Fruit fly (Drosophila melanogaster) whole organism, embryonic: Measurements from ENCODE around the gene CG8925.

ENCODE experiments used
- Adf1 ChIP-seq: fragments of 200-800 bp; sonication (Bioruptor generic); IDR thresholded peaks from 2 replicates; pipeline ENCODE4 v1.3.6; 2022; ENCODE audit warnings: missing biosample characterization, missing genetic modification characterization
- B-H1 ChIP-seq: fragments of 200-800 bp; sonication (Bioruptor generic); IDR thresholded peaks from 3 replicates; pipeline ENCODE4 v1.3.6; 2022; ENCODE audit warnings: missing biosample characterization, missing genetic modification characterization
- Blimp-1 ChIP-seq: fragments of 200-800 bp; sonication (Bioruptor generic); optimal IDR thresholded peaks from 3 replicates; lab custom pipeline; 2018; ENCODE audit warnings: missing biosample characterization, missing genetic modification characterization, mild to moderate bottlenecking, moderate library complexity, missing genetic modification reagents
- CG10543 ChIP-seq: fragments of 200-800 bp; sonication (Bioruptor generic); optimal IDR thresholded peaks from 3 replicates; lab custom pipeline; 2017; ENCODE audit warnings: missing biosample characterization, mild to moderate bottlenecking, missing genetic modification characterization, moderate library complexity
- CG10565 ChIP-seq: fragments of 200-800 bp; sonication (Bioruptor generic); optimal IDR thresholded peaks from 3 replicates; lab custom pipeline; 2016; ENCODE audit warnings: missing biosample characterization, mild to moderate bottlenecking, missing genetic modification characterization
- CG12659 ChIP-seq: fragments of 200-800 bp; sonication (Bioruptor generic); optimal IDR thresholded peaks from 3 replicates; lab custom pipeline; 2017; ENCODE audit warnings: mild to moderate bottlenecking, missing biosample characterization, missing genetic modification reagents, missing genetic modification characterization
- CG17361 ChIP-seq: fragments of 200-800 bp; sonication (Bioruptor generic); IDR thresholded peaks from 3 replicates; pipeline ENCODE4 v1.3.6; 2022; ENCODE audit warnings: missing biosample characterization, missing genetic modification characterization
- CG1792 ChIP-seq: fragments of 200-800 bp; sonication (Bioruptor generic); optimal IDR thresholded peaks from 2 replicates; lab custom pipeline; 2016; ENCODE audit warnings: missing biosample characterization, missing genetic modification characterization
- CG18599 ChIP-seq: fragments of 200-800 bp; sonication (Bioruptor generic); optimal IDR thresholded peaks from 3 replicates; lab custom pipeline; 2017; ENCODE audit warnings: missing biosample characterization, missing genetic modification characterization, mild to moderate bottlenecking, moderate library complexity, missing genetic modification reagents
- CG2129 ChIP-seq: fragments of 200-800 bp; sonication (Bioruptor generic); IDR thresholded peaks from 2 replicates; pipeline ENCODE4 v1.3.6; 2022; ENCODE audit warnings: missing biosample characterization, missing genetic modification characterization; ENCODE audit not compliant: partially characterized antibody
- CG32532 ChIP-seq: fragments of 200-800 bp; sonication (Bioruptor generic); IDR thresholded peaks from 2 replicates; pipeline ENCODE4 v1.3.6; 2022; ENCODE audit warnings: missing biosample characterization, missing genetic modification characterization
- CG33213 ChIP-seq: fragments of 200-800 bp; sonication (Bioruptor generic); optimal IDR thresholded peaks from 3 replicates; lab custom pipeline; 2016; ENCODE audit warnings: missing biosample characterization, missing genetic modification characterization
- CG6813 ChIP-seq: fragments of 200-800 bp; sonication (Bioruptor generic); optimal IDR thresholded peaks from 2 replicates; lab custom pipeline; 2017; ENCODE audit warnings: missing biosample characterization, missing genetic modification characterization, mild to moderate bottlenecking, moderate library complexity, missing genetic modification reagents
- CrebB ChIP-seq: fragments of 200-800 bp; sonication (Bioruptor generic); optimal IDR thresholded peaks from 3 replicates; lab custom pipeline; 2018; ENCODE audit warnings: missing biosample characterization, mild to moderate bottlenecking, missing genetic modification characterization
- Dip2 ChIP-seq: fragments of 200-800 bp; sonication (Bioruptor generic); IDR thresholded peaks from 2 replicates; pipeline ENCODE4 v1.3.6; 2022; ENCODE audit warnings: missing biosample characterization, missing genetic modification characterization
- Dp ChIP-seq: fragments of 200-800 bp; sonication (Bioruptor generic); optimal IDR thresholded peaks from 2 replicates; lab custom pipeline; 2018; ENCODE audit warnings: missing biosample characterization, mild to moderate bottlenecking, missing genetic modification characterization, moderate library complexity
- HLH4C ChIP-seq: fragments of 200-800 bp; sonication (Bioruptor generic); IDR thresholded peaks from 3 replicates; pipeline ENCODE4 v1.3.6; 2022; ENCODE audit warnings: missing biosample characterization, missing genetic modification characterization; ENCODE audit not compliant: partially characterized antibody
- MBD-R2 ChIP-seq: fragments of 200-800 bp; sonication (Bioruptor generic); IDR thresholded peaks from 2 replicates; pipeline ENCODE4 v1.3.6; 2022; ENCODE audit warnings: missing biosample characterization, missing genetic modification characterization
- Neu2 ChIP-seq: fragments of 200-800 bp; sonication (Bioruptor generic); optimal IDR thresholded peaks from 3 replicates; lab custom pipeline; 2016; ENCODE audit warnings: missing biosample characterization, missing genetic modification characterization, borderline replicate concordance
- Nf-YA ChIP-seq: fragments of 200-800 bp; sonication (Bioruptor generic); IDR thresholded peaks from 2 replicates; pipeline ENCODE4 v1.3.6; 2022; ENCODE audit warnings: missing biosample characterization, missing genetic modification characterization
- Optix ChIP-seq: fragments of 200-800 bp; sonication (Bioruptor generic); IDR thresholded peaks from 3 replicates; pipeline ENCODE4 v1.3.6; 2022; ENCODE audit warnings: missing biosample characterization, missing genetic modification characterization
- Ptx1 ChIP-seq: fragments of 200-800 bp; sonication (Bioruptor generic); IDR thresholded peaks from 2 replicates; pipeline ENCODE4 v1.3.6; 2022; ENCODE audit warnings: missing biosample characterization, missing genetic modification characterization
- Sox100B ChIP-seq: fragments of 200-800 bp; sonication (Bioruptor generic); optimal IDR thresholded peaks from 3 replicates; lab custom pipeline; 2018; ENCODE audit warnings: missing biosample characterization, mild to moderate bottlenecking, missing genetic modification characterization
- Sox102F ChIP-seq: fragments of 200-800 bp; sonication (Bioruptor generic); optimal IDR thresholded peaks from 2 replicates; lab custom pipeline; 2018; ENCODE audit warnings: missing biosample characterization, mild to moderate bottlenecking, missing genetic modification characterization, moderate library complexity
- Usf ChIP-seq: fragments of 200-800 bp; sonication (Bioruptor generic); optimal IDR thresholded peaks from 2 replicates; lab custom pipeline; 2017; ENCODE audit warnings: missing genotype, missing biosample characterization, missing genetic modification characterization
- Xrp1 ChIP-seq: fragments of 200-800 bp; sonication (Bioruptor generic); IDR thresholded peaks from 2 replicates; pipeline ENCODE4 v1.3.6; 2022; ENCODE audit warnings: missing biosample characterization, missing genetic modification characterization
- btn ChIP-seq: fragments of 200-800 bp; sonication (Bioruptor generic); optimal IDR thresholded peaks from 2 replicates; lab custom pipeline; 2016; ENCODE audit warnings: missing biosample characterization, missing genetic modification characterization
- cad ChIP-seq: fragments of >200 bp; optimal IDR thresholded peaks from 2 replicates; lab custom pipeline; 2017; ENCODE audit warnings: missing biosample characterization, missing genetic modification characterization
- cas ChIP-seq: fragments of 200-800 bp; sonication (Bioruptor generic); IDR thresholded peaks from 2 replicates; pipeline ENCODE4 v1.3.6; 2022; ENCODE audit warnings: missing biosample characterization, missing genetic modification characterization
- cwo ChIP-seq: fragments of 200-800 bp; sonication (Bioruptor generic); optimal IDR thresholded peaks from 3 replicates; lab custom pipeline; 2017; ENCODE audit warnings: missing biosample characterization, missing genetic modification characterization, mild to moderate bottlenecking, moderate library complexity, missing genetic modification reagents
- da ChIP-seq: fragments of 200-800 bp; sonication (Bioruptor generic); optimal IDR thresholded peaks from 2 replicates; lab custom pipeline; 2016; ENCODE audit warnings: missing biosample characterization, missing genetic modification characterization
- esg ChIP-seq: fragments of 200-800 bp; sonication (Bioruptor generic); conservative IDR thresholded peaks from 2 replicates; pipeline ENCODE4 v1.3.6; 2022; ENCODE audit warnings: missing biosample characterization, missing genetic modification characterization
- fd96Cb ChIP-seq: fragments of 200-800 bp; sonication (Bioruptor generic); optimal IDR thresholded peaks from 2 replicates; lab custom pipeline; 2018; ENCODE audit warnings: missing biosample characterization, mild to moderate bottlenecking, missing genetic modification characterization, moderate library complexity
- gsb-n ChIP-seq: fragments of 200-800 bp; sonication (Bioruptor generic); optimal IDR thresholded peaks from 3 replicates; lab custom pipeline; 2018; ENCODE audit warnings: missing biosample characterization, mild to moderate bottlenecking, missing genetic modification characterization
- hth ChIP-seq: fragments of >200 bp; optimal IDR thresholded peaks from 2 replicates; lab custom pipeline; 2017; ENCODE audit warnings: inconsistent platforms
- lola ChIP-seq, 3 experiments: fragments of >200 bp in 2 of 3; fragments of 200-800 bp in 1 of 3; sonication (Bioruptor generic) in 1 of 3; optimal IDR thresholded peaks; 2 replicates each; lab custom pipeline; 2017 to 2019; ENCODE audit warnings: missing biosample characterization in 3 of 3, missing genetic modification characterization in 3 of 3, mild to moderate bottlenecking in 1 of 3, moderate library complexity in 1 of 3
- lov ChIP-seq, 2 experiments: fragments of 200-800 bp in 1 of 2; fragments of >200 bp in 1 of 2; sonication (Bioruptor generic) in 1 of 2; IDR thresholded peaks in 1 of 2; optimal IDR thresholded peaks in 1 of 2; 2 replicates in 1 of 2; 3 replicates in 1 of 2; pipeline versions ENCODE4 v1.3.6 to Lab custom; 2017 to 2022; ENCODE audit warnings: missing biosample characterization in 1 of 2, missing genetic modification characterization in 1 of 2
- odd ChIP-seq: fragments of 200-800 bp; sonication (Bioruptor generic); optimal IDR thresholded peaks from 2 replicates; lab custom pipeline; 2017; ENCODE audit warnings: missing biosample characterization, mild to moderate bottlenecking, missing genetic modification characterization
- onecut ChIP-seq: fragments of 200-800 bp; sonication (Bioruptor generic); IDR thresholded peaks from 2 replicates; pipeline ENCODE4 v1.3.6; 2022; ENCODE audit warnings: missing biosample characterization, missing genetic modification characterization
- org-1 ChIP-seq: fragments of 200-800 bp; sonication (Bioruptor generic); optimal IDR thresholded peaks from 2 replicates; lab custom pipeline; 2017; ENCODE audit warnings: missing biosample characterization, missing genetic modification characterization
- prd ChIP-seq, 3 experiments: fragments of >200 bp in 2 of 3; fragments of 200-800 bp in 1 of 3; sonication (Bioruptor generic) in 1 of 3; optimal IDR thresholded peaks in 2 of 3; IDR thresholded peaks in 1 of 3; 2 replicates in 2 of 3; 3 replicates in 1 of 3; pipeline versions ENCODE4 v1.3.6 to Lab custom; 2017 to 2022; ENCODE audit warnings: missing biosample characterization in 1 of 3, missing genetic modification characterization in 1 of 3
- rib ChIP-seq: fragments of 200-800 bp; sonication (Bioruptor generic); IDR thresholded peaks from 2 replicates; pipeline ENCODE4 v1.3.6; 2022; ENCODE audit warnings: missing biosample characterization, missing genetic modification characterization
- salm ChIP-seq: fragments of 200-800 bp; sonication (Bioruptor generic); optimal IDR thresholded peaks from 2 replicates; lab custom pipeline; 2018; ENCODE audit warnings: missing biosample characterization, mild to moderate bottlenecking, missing genetic modification characterization
- sens-2 ChIP-seq: fragments of 200-800 bp; sonication (Bioruptor generic); IDR thresholded peaks from 2 replicates; pipeline ENCODE4 v1.3.6; 2022; ENCODE audit warnings: missing biosample characterization, missing genetic modification characterization
- sima ChIP-seq: fragments of 200-800 bp; sonication (Bioruptor generic); optimal IDR thresholded peaks from 2 replicates; lab custom pipeline; 2016; ENCODE audit warnings: missing biosample characterization, missing genetic modification characterization
- sisA ChIP-seq: fragments of 200-800 bp; sonication (Bioruptor generic); IDR thresholded peaks from 2 replicates; pipeline ENCODE4 v1.3.6; 2022; ENCODE audit warnings: missing biosample characterization, missing genetic modification characterization
- slbo ChIP-seq: fragments of 200-800 bp; sonication (Bioruptor generic); IDR thresholded peaks from 2 replicates; pipeline ENCODE4 v1.3.6; 2022; ENCODE audit warnings: missing biosample characterization, missing genetic modification characterization
- slp2 ChIP-seq: fragments of 200-800 bp; sonication (Bioruptor generic); optimal IDR thresholded peaks from 2 replicates; lab custom pipeline; 2016; ENCODE audit warnings: missing biosample characterization, missing genetic modification characterization
- ttk ChIP-seq: fragments of 200-800 bp; sonication (Bioruptor generic); IDR thresholded peaks from 2 replicates; pipeline ENCODE4 v2.1.2; 2022; ENCODE audit warnings: missing biosample characterization, missing genetic modification characterization

The CG8925 gene

DNA sequence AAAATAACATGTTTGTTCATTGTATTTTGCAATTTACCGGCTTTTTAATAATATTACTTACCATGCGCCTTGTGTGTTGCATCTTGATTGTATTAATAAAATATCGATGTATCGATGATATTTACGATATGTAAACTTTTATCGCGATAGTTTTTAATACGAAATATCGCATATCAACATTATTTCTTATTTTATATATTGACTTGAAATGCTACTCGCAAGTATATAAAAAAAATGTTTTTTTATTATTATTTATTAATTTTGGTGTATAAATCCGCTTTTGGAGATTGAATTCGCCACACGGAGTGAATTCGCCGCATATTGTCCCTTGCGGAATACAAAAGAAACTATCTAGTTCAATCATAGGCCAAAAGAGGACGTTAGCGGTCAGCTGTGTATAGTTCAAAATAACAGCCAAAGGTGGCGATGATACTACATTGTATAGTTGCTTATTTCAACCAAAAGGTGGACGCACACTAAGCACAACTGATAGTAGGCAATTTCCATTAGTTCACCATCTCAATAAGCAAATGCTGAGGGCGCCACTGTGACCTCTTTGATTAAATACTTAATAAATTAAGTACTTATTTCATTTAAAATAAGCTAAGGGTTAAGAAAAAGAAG is 33.5 kb downstream of the CG8925 start, which contains the start of gene mtSSB (continued):
- peak; percentile 71 for TF ChIP-seq gsb-n
- TF ChIP-seq CG1792 (GFP tag; lab: Kevin White, UChicago): peak; percentile 46
- peak in 1 of 3 experiments; percentile 16 for TF ChIP-seq lola (GFP tag; optimal IDR thresholded peaks at IDR 0.05; lab: Kevin White, UChicago)
- peak; percentile 56 for TF ChIP-seq cwo
- TF ChIP-seq Nf-YA (GFP tag; lab: Robert Waterston, UW): peak; percentile 72
- peak; percentile 90 for TF ChIP-seq Optix (GFP tag; lab: Robert Waterston, UW)
- no peak for TF ChIP-seq hth (lab: Kevin White, UChicago)
- TF ChIP-seq B-H1: peak; percentile 85
- peak; percentile 100 for TF ChIP-seq CG2129 (GFP tag; lab: Robert Waterston, UW)
- peak; percentile 53 for TF ChIP-seq salm (tag; lab: Kevin White, UChicago)
- peak; percentile 76 for TF ChIP-seq da
- peak; percentile 59 for TF ChIP-seq CG6813 (GFP tag; lab: Kevin White, UChicago)
- TF ChIP-seq CrebB: peak; percentile 79
- peak; percentile 78 for TF ChIP-seq fd96Cb (tag; lab: Kevin White, UChicago)
- TF ChIP-seq cas (GFP tag; lab: Robert Waterston, UW): no peak
- peak; percentile 83 for TF ChIP-seq Blimp-1 (GFP tag; lab: Kevin White, UChicago)
- peak; percentile 91 for TF ChIP-seq Ptx1 (GFP tag; lab: Robert Waterston, UW)
- TF ChIP-seq prd (optimal IDR thresholded peaks at IDR 0.05; lab: Kevin White, UChicago): no peak
- peak; percentile 93 for TF ChIP-seq prd (GFP tag; IDR thresholded peaks at IDR 0.05; lab: Robert Waterston, UW)
- TF ChIP-seq CG12659 (GFP tag; lab: Kevin White, UChicago): peak; percentile 88
- TF ChIP-seq slp2: peak; percentile 79
- peak; percentile 88 for TF ChIP-seq CG10543 (GFP tag; lab: Kevin White, UChicago)
- peak; percentile 66 for TF ChIP-seq esg (GFP tag; lab: Robert Waterston, UW)
- TF ChIP-seq sisA (GFP tag; lab: Robert Waterston, UW): peak; percentile 92
- TF ChIP-seq org-1 (GFP tag; lab: Kevin White, UChicago): peak; percentile 78
- TF ChIP-seq btn (GFP tag; lab: Kevin White, UChicago): peak; percentile 85
- no peak for TF ChIP-seq Dip2 (GFP tag; lab: Robert Waterston, UW)
- no peak for TF ChIP-seq sima (GFP tag; lab: Kevin White, UChicago)
- peak; percentile 84; the same call in 2 of the 3 replicates for TF ChIP-seq CG17361
- TF ChIP-seq HLH4C (GFP tag; lab: Robert Waterston, UW): peak; percentile 99
- peak; percentile 56; the same call in 1 of the 2 replicates for TF ChIP-seq Adf1 (GFP tag; lab: Robert Waterston, UW)
- TF ChIP-seq Sox102F (GFP tag; lab: Kevin White, UChicago): peak; percentile 90
- TF ChIP-seq CG18599 (GFP tag; lab: Kevin White, UChicago): peak; percentile 86
- peak; percentile 95 for TF ChIP-seq slbo (GFP tag; lab: Robert Waterston, UW)
- TF ChIP-seq Dp: peak; percentile 67
- peak; percentile 68 for TF ChIP-seq MBD-R2 (GFP tag; lab: Robert Waterston, UW)
- peak; percentile 18 for TF ChIP-seq Sox100B
- peak; percentile 68 for TF ChIP-seq rib (GFP tag; lab: Robert Waterston, UW)
- TF ChIP-seq lov (optimal IDR thresholded peaks at IDR 0.05; lab: Kevin White, UChicago): no peak
- peak; percentile 89 for TF ChIP-seq lov (GFP tag; IDR thresholded peaks at IDR 0.05; lab: Robert Waterston, UW)
- no peak for TF ChIP-seq CG10565
- TF ChIP-seq odd (GFP tag; lab: Kevin White, UChicago): no peak
- peak; percentile 41 for TF ChIP-seq Neu2 (GFP tag; lab: Kevin White, UChicago)
- TF ChIP-seq sens-2 (GFP tag; lab: Robert Waterston, UW): peak; percentile 88
- TF ChIP-seq ttk (GFP tag; lab: Robert Waterston, UW): peak; percentile 75
- peak; percentile 92 for TF ChIP-seq onecut (GFP tag; lab: Robert Waterston, UW)
- TF ChIP-seq CG32532 (GFP tag; lab: Robert Waterston, UW): peak; percentile 98
- no peak for TF ChIP-seq cad (GFP tag; lab: Kevin White, UChicago)
- TF ChIP-seq Usf: peak; percentile 28
- peak; percentile 60; the same call in 1 of the 2 replicates for TF ChIP-seq Xrp1 (GFP tag; lab: Robert Waterston, UW)
- TF ChIP-seq CG33213 (GFP tag; lab: Kevin White, UChicago): peak; percentile 94
